Worm (Caenorhabditis elegans): ENCODE data around the gene ZC15.3.

- no peak for TF ChIP-seq zag-1 (tag; optimal IDR thresholded peaks at IDR 0.05)
- no peak for TF ChIP-seq ama-1 (optimal IDR thresholded peaks at IDR 0.05)
- no peak for TF ChIP-seq nhr-11 (tag; optimal IDR thresholded peaks at IDR 0.05)
- no peak for TF ChIP-seq elt-2 (tag; optimal IDR thresholded peaks at IDR 0.05)
- TF ChIP-seq lin-15B (tag; optimal IDR thresholded peaks at IDR 0.05) = no peak
Measured at ce11 chrV:20282827-20283226, 20.6 kb upstream of the ZC15.3 start.

Data from whole organism, L1 larva.